Worm (Caenorhabditis elegans) whole organism, young adult: ENCODE measurements around the gene clec-172.

Source experiments
- B0035.1 ChIP-seq: sonication (generic microtip); optimal IDR thresholded peaks from 2 replicates; lab custom pipeline; 2016; ENCODE audit warnings: missing genetic modification characterization, mild to moderate bottlenecking, missing compliant biosample characterization, missing genotype, missing genetic modification reagents
- C06A6.2 ChIP-seq: fragments of 200-800 bp; sonication (Bioruptor generic); conservative IDR thresholded peaks from 2 replicates; pipeline ENCODE4 v1.3.6; 2022; ENCODE audit warnings: missing genetic modification characterization, missing compliant biosample characterization
- C17E4.6 ChIP-seq: fragments of 200-800 bp; sonication (Bioruptor generic); IDR thresholded peaks from 2 replicates; pipeline ENCODE4 v1.3.6; 2022; ENCODE audit warnings: missing genetic modification reagents, missing genetic modification characterization, missing compliant biosample characterization
- F10E7.11 ChIP-seq: sonication (generic microtip); optimal IDR thresholded peaks from 2 replicates; lab custom pipeline; 2017; ENCODE audit warnings: mild to moderate bottlenecking, missing genetic modification characterization, moderate library complexity, missing compliant biosample characterization
- F22D6.2 ChIP-seq: sonication (generic microtip); optimal IDR thresholded peaks from 2 replicates; lab custom pipeline; 2016; ENCODE audit warnings: mild to moderate bottlenecking, missing genetic modification characterization, missing compliant biosample characterization
- F39B2.1 ChIP-seq: fragments of 200-800 bp; sonication (Bioruptor generic); IDR thresholded peaks from 2 replicates; pipeline ENCODE4 v1.3.6; 2022; ENCODE audit warnings: missing genetic modification reagents, missing genetic modification characterization, missing compliant biosample characterization
- F52B5.7 ChIP-seq: sonication (generic microtip); optimal IDR thresholded peaks from 2 replicates; lab custom pipeline; 2016; ENCODE audit warnings: mild to moderate bottlenecking, missing genetic modification characterization, missing compliant biosample characterization
- F57C9.4 ChIP-seq: sonication (generic microtip); optimal IDR thresholded peaks from 2 replicates; lab custom pipeline; 2017; ENCODE audit warnings: mild to moderate bottlenecking, missing genetic modification characterization, missing compliant biosample characterization
- T26A5.8 ChIP-seq: sonication (generic microtip); optimal IDR thresholded peaks from 2 replicates; lab custom pipeline; 2016; ENCODE audit warnings: missing genetic modification characterization, missing compliant biosample characterization
- Y53F4B.3 ChIP-seq: fragments of 200-800 bp; sonication (Bioruptor generic); IDR thresholded peaks from 2 replicates; pipeline ENCODE4 v1.3.6; 2022; ENCODE audit warnings: missing genetic modification reagents, missing genetic modification characterization, missing compliant biosample characterization
- Y53G8AR.9 ChIP-seq: fragments of 200-800 bp; sonication (Bioruptor generic); conservative IDR thresholded peaks from 2 replicates; pipeline ENCODE4 v1.3.6; 2022; ENCODE audit warnings: missing genetic modification reagents, missing genetic modification characterization, missing compliant biosample characterization
- Y56A3A.18 ChIP-seq: fragments of 200-800 bp; sonication (Bioruptor generic); IDR thresholded peaks from 2 replicates; pipeline ENCODE4 v1.3.6; 2022; ENCODE audit warnings: missing genetic modification reagents, missing genetic modification characterization, missing compliant biosample characterization
- Y67H2A.10 ChIP-seq: fragments of 200-800 bp; sonication (Bioruptor generic); conservative IDR thresholded peaks from 2 replicates; pipeline ENCODE4 v1.3.6; 2022; ENCODE audit warnings: missing genetic modification reagents, missing genetic modification characterization, missing compliant biosample characterization
- Y79H2A.3 ChIP-seq: fragments of 200-800 bp; sonication (Bioruptor generic); conservative IDR thresholded peaks from 2 replicates; pipeline ENCODE4 v1.3.6; 2022; ENCODE audit warnings: missing genetic modification reagents, missing genetic modification characterization, missing compliant biosample characterization
- atf-7 ChIP-seq: sonication (generic microtip); optimal IDR thresholded peaks from 2 replicates; lab custom pipeline; 2017; ENCODE audit warnings: mild to moderate bottlenecking, missing genetic modification characterization, missing compliant biosample characterization
- attf-3 ChIP-seq: fragments of 200-800 bp; sonication (Bioruptor generic); conservative IDR thresholded peaks from 2 replicates; pipeline ENCODE4 v1.3.6; 2022; ENCODE audit warnings: missing genetic modification reagents, missing genetic modification characterization, missing compliant biosample characterization
- attf-6 ChIP-seq: fragments of 200-800 bp; sonication (Bioruptor generic); IDR thresholded peaks from 2 replicates; pipeline ENCODE4 v1.3.6; 2022; ENCODE audit warnings: missing genetic modification reagents, missing genetic modification characterization, missing compliant biosample characterization
- bed-1 ChIP-seq: fragments of 200-800 bp; sonication (Bioruptor generic); IDR thresholded peaks from 2 replicates; pipeline ENCODE4 v1.3.6; 2022; ENCODE audit warnings: missing genetic modification reagents, missing genetic modification characterization, missing compliant biosample characterization
- cebp-1 ChIP-seq, 2 experiments: fragments of 200-800 bp in 1 of 2; sonication (Bioruptor generic) in 1 of 2; sonication (generic microtip) in 1 of 2; IDR thresholded peaks in 1 of 2; optimal IDR thresholded peaks in 1 of 2; 2 replicates each; pipeline versions ENCODE4 v1.3.6 to Lab custom; 2017 to 2022; ENCODE audit warnings: missing compliant biosample characterization in 2 of 2, missing genetic modification characterization in 2 of 2, mild to moderate bottlenecking in 1 of 2, missing genetic modification reagents in 1 of 2, moderate library complexity in 1 of 2
- ceh-91 ChIP-seq: fragments of 200-800 bp; sonication (Bioruptor generic); IDR thresholded peaks from 2 replicates; pipeline ENCODE4 v1.3.6; 2022; ENCODE audit warnings: missing genetic modification reagents, missing genetic modification characterization, missing compliant biosample characterization
- die-1 ChIP-seq: sonication (generic microtip); optimal IDR thresholded peaks from 2 replicates; lab custom pipeline; 2016; ENCODE audit warnings: missing genotype, mild to moderate bottlenecking, missing genetic modification characterization, missing compliant biosample characterization
- dpl-1 ChIP-seq: fragments of 150-350 bp; optimal IDR thresholded peaks from 2 replicates; lab custom pipeline; 2014; ENCODE audit warnings: missing biosample characterization, missing genetic modification reagents, missing genetic modification characterization
- egl-18 ChIP-seq: fragments of 200-800 bp; sonication (Bioruptor generic); IDR thresholded peaks from 2 replicates; pipeline ENCODE4 v1.3.6; 2022; ENCODE audit warnings: missing genetic modification reagents, missing genetic modification characterization, missing compliant biosample characterization
- egrh-3 ChIP-seq: fragments of 200-800 bp; sonication (Bioruptor generic); IDR thresholded peaks from 2 replicates; pipeline ENCODE4 v1.3.6; 2022; ENCODE audit warnings: missing genetic modification reagents, missing genetic modification characterization, missing compliant biosample characterization
- fkh-3 ChIP-seq: sonication (generic microtip); optimal IDR thresholded peaks from 2 replicates; lab custom pipeline; 2016; ENCODE audit warnings: mild to moderate bottlenecking, missing genetic modification characterization, missing compliant biosample characterization
- gei-17 ChIP-seq: fragments of 200-800 bp; sonication (Bioruptor generic); optimal IDR thresholded peaks from 2 replicates; lab custom pipeline; 2018; ENCODE audit warnings: mild to moderate bottlenecking, missing genetic modification characterization, missing compliant biosample characterization
- him-1 ChIP-seq: sonication (generic microtip); optimal IDR thresholded peaks from 2 replicates; lab custom pipeline; 2016; ENCODE audit warnings: missing genotype, missing genetic modification reagents, missing genetic modification characterization, missing compliant biosample characterization
- hmg-1.2 ChIP-seq: fragments of 200-800 bp; sonication (Bioruptor generic); IDR thresholded peaks from 2 replicates; pipeline ENCODE4 v1.3.6; 2022; ENCODE audit warnings: missing genetic modification reagents, missing genetic modification characterization, missing compliant biosample characterization
- hrde-1 ChIP-seq: sonication (generic microtip); optimal IDR thresholded peaks from 2 replicates; lab custom pipeline; 2016; ENCODE audit warnings: missing genetic modification characterization, mild to moderate bottlenecking, missing compliant biosample characterization, moderate library complexity, missing genotype, missing genetic modification reagents, borderline replicate concordance
- hsf-1 ChIP-seq: fragments of 200-800 bp; sonication (Bioruptor generic); IDR thresholded peaks from 2 replicates; pipeline ENCODE4 v1.3.6; 2022; ENCODE audit warnings: missing genetic modification reagents, missing genetic modification characterization, missing compliant biosample characterization
- let-607 ChIP-seq, 2 experiments: fragments of 200-800 bp in 1 of 2; sonication (Bioruptor generic) in 1 of 2; sonication (generic microtip) in 1 of 2; optimal IDR thresholded peaks; 2 replicates each; lab custom pipeline; 2016 to 2018; ENCODE audit warnings: mild to moderate bottlenecking in 2 of 2, missing compliant biosample characterization in 2 of 2, missing genetic modification characterization in 2 of 2, moderate library complexity in 2 of 2, missing genotype in 1 of 2
- lin-40 ChIP-seq: sonication (generic microtip); optimal IDR thresholded peaks from 2 replicates; lab custom pipeline; 2016; ENCODE audit warnings: missing genetic modification characterization, mild to moderate bottlenecking, missing compliant biosample characterization, missing genotype, missing genetic modification reagents
- lin-54 ChIP-seq: fragments of 200-800 bp; sonication (Bioruptor generic); optimal IDR thresholded peaks from 2 replicates; lab custom pipeline; 2018; ENCODE audit warnings: mild to moderate bottlenecking, missing genetic modification characterization, missing compliant biosample characterization
- mel-28 ChIP-seq: sonication (generic microtip); optimal IDR thresholded peaks from 2 replicates; lab custom pipeline; 2016; ENCODE audit warnings: borderline replicate concordance, mild to moderate bottlenecking, missing genetic modification characterization, missing compliant biosample characterization
- nhr-90 ChIP-seq: sonication (generic microtip); optimal IDR thresholded peaks from 2 replicates; lab custom pipeline; 2016; ENCODE audit warnings: missing genotype, mild to moderate bottlenecking, missing genetic modification characterization, missing compliant biosample characterization
- rec-8 ChIP-seq, 2 experiments: sonication (generic microtip); optimal IDR thresholded peaks; 2 replicates each; lab custom pipeline; 2016; ENCODE audit warnings: mild to moderate bottlenecking in 2 of 2, missing genetic modification characterization in 2 of 2, missing genetic modification reagents in 2 of 2, missing genotype in 2 of 2, missing biosample characterization in 1 of 2, missing compliant biosample characterization in 1 of 2, moderate library complexity in 1 of 2
- snpc-4 ChIP-seq, 5 experiments: fragments of 150-350 bp in 1 of 5; sonication (generic microtip) in 4 of 5; optimal IDR thresholded peaks; 2 replicates each; lab custom pipeline; 2014 to 2018; ENCODE audit warnings: missing genetic modification characterization in 5 of 5, missing biosample characterization in 3 of 5, antibody characterized with exemption in 2 of 5, mild to moderate bottlenecking in 2 of 5, missing compliant biosample characterization in 2 of 5, missing genotype in 2 of 5, moderate library complexity in 2 of 5, missing genetic modification reagents in 1 of 5
- sptf-2 ChIP-seq: fragments of 200-800 bp; sonication (Bioruptor generic); optimal IDR thresholded peaks from 2 replicates; lab custom pipeline; 2018; ENCODE audit warnings: mild to moderate bottlenecking, missing genetic modification characterization, missing compliant biosample characterization
- tbx-9 ChIP-seq: sonication (generic microtip); optimal IDR thresholded peaks from 2 replicates; lab custom pipeline; 2016; ENCODE audit warnings: borderline replicate concordance, missing genetic modification characterization, inconsistent platforms, missing compliant biosample characterization
- tlf-1 ChIP-seq: fragments of 200-800 bp; sonication (Bioruptor generic); optimal IDR thresholded peaks from 2 replicates; lab custom pipeline; 2018; ENCODE audit warnings: mild to moderate bottlenecking, missing genetic modification characterization, missing compliant biosample characterization
- unc-130 ChIP-seq: sonication (generic microtip); optimal IDR thresholded peaks from 2 replicates; lab custom pipeline; 2016; ENCODE audit warnings: missing genetic modification reagents, missing genetic modification characterization, missing compliant biosample characterization
- ztf-22 ChIP-seq: fragments of 200-800 bp; sonication (Bioruptor generic); optimal IDR thresholded peaks from 2 replicates; lab custom pipeline; 2018; ENCODE audit warnings: mild to moderate bottlenecking, missing genetic modification characterization, moderate library complexity, missing compliant biosample characterization
- ztf-28 ChIP-seq: fragments of 200-800 bp; sonication (Bioruptor generic); IDR thresholded peaks from 2 replicates; pipeline ENCODE4 v1.3.6; 2022; ENCODE audit warnings: missing genetic modification reagents, missing genetic modification characterization, missing compliant biosample characterization

clec-172 gene

ce11 chrIV:1514415-1514814 lies 2.0 kb downstream of the clec-172 start (continued):
- TF ChIP-seq sptf-2 (GFP tag; lab: Kevin White, UChicago): no peak
- no peak for TF ChIP-seq let-607 (tag; optimal IDR thresholded peaks at IDR 0.05; lab: Kevin White, UChicago)
- no peak for TF ChIP-seq F10E7.11 (tag; lab: Kevin White, UChicago)
- TF ChIP-seq ceh-91 (GFP tag; lab: Robert Waterston, UW): no peak
- TF ChIP-seq Y53F4B.3 (GFP tag; lab: Robert Waterston, UW): 0 out of 2 replicates have a peak, but pooled peaks have one; percentile 19
- no peak for TF ChIP-seq lin-40 (tag; lab: Kevin White, UChicago)
- no peak for TF ChIP-seq tbx-9 (tag; lab: Kevin White, UChicago)
- TF ChIP-seq Y56A3A.18 (GFP tag; lab: Robert Waterston, UW): no peak
- TF ChIP-seq Y79H2A.3 (GFP tag; lab: Robert Waterston, UW): no peak
- TF ChIP-seq T26A5.8: no peak
- TF ChIP-seq C06A6.2 (GFP tag; lab: Robert Waterston, UW): no peak
- TF ChIP-seq hsf-1 (GFP tag; lab: Robert Waterston, UW): no peak
- no peak for TF ChIP-seq F22D6.2 (tag; lab: Kevin White, UChicago)
- TF ChIP-seq nhr-90 (tag; lab: Kevin White, UChicago): peak; percentile 12
- no peak for TF ChIP-seq atf-7
- peak; percentile 83 for TF ChIP-seq him-1 (tag; lab: Kevin White, UChicago)
- no peak for TF ChIP-seq unc-130 (GFP tag; lab: Kevin White, UChicago)
- TF ChIP-seq Y53G8AR.9 (GFP tag; lab: Robert Waterston, UW): no peak
- peak in 1 of 2 experiments; percentile 25 for TF ChIP-seq rec-8 (tag; optimal IDR thresholded peaks at IDR 0.05; lab: Kevin White, UChicago)
- no peak for TF ChIP-seq F57C9.4 (tag; lab: Kevin White, UChicago)
- no peak for TF ChIP-seq attf-6 (GFP tag; lab: Robert Waterston, UW)
- no peak for TF ChIP-seq egrh-3
- TF ChIP-seq snpc-4 (GFP tag; optimal IDR thresholded peaks at IDR 0.05; lab: Kevin White, UChicago): no peak
- peak in 1 of 4 experiments; percentile 12 for TF ChIP-seq snpc-4 (tag; optimal IDR thresholded peaks at IDR 0.05; lab: Kevin White, UChicago)
- TF ChIP-seq attf-3: no peak
- no peak for TF ChIP-seq mel-28
- no peak for TF ChIP-seq gei-17 (GFP tag; lab: Kevin White, UChicago)
- no peak for TF ChIP-seq hrde-1 (tag; lab: Kevin White, UChicago)
- TF ChIP-seq ztf-28 (GFP tag; lab: Robert Waterston, UW): no peak
- TF ChIP-seq Y67H2A.10: no peak
- TF ChIP-seq hmg-1.2 (GFP tag; lab: Robert Waterston, UW): peak; percentile 46
- TF ChIP-seq egl-18 (GFP tag; lab: Robert Waterston, UW): no peak
- TF ChIP-seq die-1: peak; percentile 64
- no peak for TF ChIP-seq tlf-1
- no peak for TF ChIP-seq dpl-1 (GFP tag; lab: Kevin White, UChicago)
- no peak for TF ChIP-seq F52B5.7 (tag; lab: Kevin White, UChicago)
- no peak for TF ChIP-seq lin-54 (GFP tag; lab: Kevin White, UChicago)
- TF ChIP-seq C17E4.6 (GFP tag; lab: Robert Waterston, UW): no peak
- no peak for TF ChIP-seq cebp-1 (GFP tag; IDR thresholded peaks at IDR 0.05; lab: Robert Waterston, UW)
- no peak for TF ChIP-seq cebp-1 (tag; optimal IDR thresholded peaks at IDR 0.05; lab: Kevin White, UChicago)
- no peak for TF ChIP-seq fkh-3 (tag; lab: Kevin White, UChicago)
- TF ChIP-seq B0035.1 (tag; lab: Kevin White, UChicago): no peak
- TF ChIP-seq bed-1 (GFP tag; lab: Robert Waterston, UW): no peak
- no peak for TF ChIP-seq F39B2.1 (GFP tag; lab: Robert Waterston, UW)
- no peak for TF ChIP-seq ztf-22 (GFP tag; lab: Kevin White, UChicago)
